Worm (Caenorhabditis elegans) whole organism, L2 larva: ENCODE measurements around the gene K01H12.4.

Source experiments
- nhr-12 ChIP-seq: fragments of 150-350 bp; optimal IDR thresholded peaks from 2 replicates; lab custom pipeline; 2014; ENCODE audit warnings: missing biosample characterization, missing genetic modification characterization
- unc-55 ChIP-seq: fragments of 150-350 bp; sonication (generic microtip); optimal IDR thresholded peaks from 3 replicates; lab custom pipeline; 2014; ENCODE audit warnings: missing biosample characterization, missing genetic modification reagents, missing genetic modification characterization
- ztf-11 ChIP-seq: sonication (generic microtip); optimal IDR thresholded peaks from 2 replicates; lab custom pipeline; 2017; ENCODE audit warnings: missing biosample characterization, missing genetic modification characterization

DNA sequence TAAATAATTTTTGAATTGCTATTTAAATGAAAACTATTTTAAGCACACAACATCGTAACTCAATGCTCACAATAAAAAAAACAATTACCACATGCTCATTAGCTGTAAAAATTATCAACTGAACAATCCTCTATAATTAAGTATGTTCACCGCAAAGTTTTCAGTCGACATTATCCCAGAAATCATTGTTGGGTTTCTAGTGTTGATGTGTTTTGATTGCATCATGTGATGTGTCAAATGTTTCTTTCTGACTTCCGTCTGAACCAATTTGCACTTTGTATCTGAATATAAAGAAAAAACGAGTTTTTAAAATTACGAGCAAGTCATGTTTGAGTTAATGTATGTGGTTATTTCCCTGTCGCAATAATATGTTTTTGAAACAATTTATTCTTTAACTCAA lies 5.0 kb downstream of the K01H12.4 start:
- no peak for TF ChIP-seq nhr-12 (tag; lab: Kevin White, UChicago)
- TF ChIP-seq ztf-11 (tag; lab: Kevin White, UChicago) = no peak
- no peak for TF ChIP-seq unc-55
